Worm (Caenorhabditis elegans): ENCODE measurements around the gene grl-31.

DNA sequence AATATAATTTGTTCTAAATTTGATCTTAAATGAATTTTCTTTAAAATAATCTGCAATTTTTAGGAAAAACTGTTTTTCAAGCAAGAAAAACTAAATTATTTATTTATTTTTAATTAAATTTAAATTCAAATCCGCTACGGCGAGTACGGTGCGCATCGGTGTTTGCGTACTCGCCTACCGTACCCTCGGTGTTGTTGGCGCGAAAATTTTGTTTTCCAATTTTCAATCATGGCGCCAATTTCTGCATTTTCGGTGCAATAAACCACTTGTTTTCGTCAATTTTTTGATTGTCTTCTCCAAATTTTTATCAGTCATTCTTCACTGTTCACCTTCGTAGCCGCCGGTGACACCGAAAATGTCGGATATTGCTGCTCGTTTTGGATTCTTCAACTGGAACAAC, 21.2 kb upstream of the grl-31 start, which contains the start of gene pygl-1:
- no peak for TF ChIP-seq ama-1 (optimal IDR thresholded peaks at IDR 0.05)
- TF ChIP-seq ceh-30 (tag; optimal IDR thresholded peaks at IDR 0.05): no peak
- TF ChIP-seq ets-4 (tag; optimal IDR thresholded peaks at IDR 0.05): no peak
- TF ChIP-seq ceh-9 (tag; optimal IDR thresholded peaks at IDR 0.05): no peak
- TF ChIP-seq dve-1 (tag; optimal IDR thresholded peaks at IDR 0.05): no peak
- no peak for TF ChIP-seq ceh-31 (tag; optimal IDR thresholded peaks at IDR 0.05)
- TF ChIP-seq nhr-11 (tag; optimal IDR thresholded peaks at IDR 0.05): no peak
- TF ChIP-seq ttx-3 (tag; optimal IDR thresholded peaks at IDR 0.05): no peak
- TF ChIP-seq lin-11 (tag; optimal IDR thresholded peaks at IDR 0.05): no peak
- no peak for TF ChIP-seq Y22D7AL.16 (tag; optimal IDR thresholded peaks at IDR 0.05)
- TF ChIP-seq fkh-10 (GFP tag; optimal IDR thresholded peaks at IDR 0.05): no peak
